Worm (Caenorhabditis elegans): Measurements from ENCODE around the gene Y54G2A.18.

DNA sequence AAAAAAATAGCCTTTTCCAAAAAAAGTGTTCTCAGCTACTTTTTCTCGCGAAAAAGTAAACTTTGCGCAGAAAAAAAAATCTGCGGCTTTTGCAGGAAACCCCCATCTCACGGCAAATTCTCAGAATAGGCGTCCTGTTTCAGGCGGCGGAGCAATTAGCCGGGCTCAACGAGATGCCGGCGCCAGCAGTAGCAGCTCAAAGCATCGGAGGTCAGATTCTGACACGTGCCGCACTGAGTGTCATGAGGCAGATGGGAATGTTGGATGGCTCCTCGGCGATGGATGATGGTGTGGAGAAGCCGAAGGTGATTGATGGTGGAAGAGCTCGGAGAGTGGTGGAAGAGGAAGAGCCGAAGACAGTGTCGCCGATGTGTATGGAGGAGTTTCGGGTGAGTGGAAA is 5.0 kb downstream of the Y54G2A.18 start:
- TF ChIP-seq klf-2 (GFP tag; conservative IDR thresholded peaks at IDR 0.05) (no peak), ztf-29 (GFP tag; IDR thresholded peaks at IDR 0.05) (no peak), cog-1 (tag; optimal IDR thresholded peaks at IDR 0.05) (no peak), ztf-23 (GFP tag; IDR thresholded peaks at IDR 0.05) (no peak), tab-1 (GFP tag; IDR thresholded peaks at IDR 0.05) (no peak), flt-1 (GFP tag; IDR thresholded peaks at IDR 0.05) (no peak), ref-1 (GFP tag; conservative IDR thresholded peaks at IDR 0.05) (no peak)
